Worm (Caenorhabditis elegans): ENCODE results near the gene lon-1.

Gene lon-1

DNA sequence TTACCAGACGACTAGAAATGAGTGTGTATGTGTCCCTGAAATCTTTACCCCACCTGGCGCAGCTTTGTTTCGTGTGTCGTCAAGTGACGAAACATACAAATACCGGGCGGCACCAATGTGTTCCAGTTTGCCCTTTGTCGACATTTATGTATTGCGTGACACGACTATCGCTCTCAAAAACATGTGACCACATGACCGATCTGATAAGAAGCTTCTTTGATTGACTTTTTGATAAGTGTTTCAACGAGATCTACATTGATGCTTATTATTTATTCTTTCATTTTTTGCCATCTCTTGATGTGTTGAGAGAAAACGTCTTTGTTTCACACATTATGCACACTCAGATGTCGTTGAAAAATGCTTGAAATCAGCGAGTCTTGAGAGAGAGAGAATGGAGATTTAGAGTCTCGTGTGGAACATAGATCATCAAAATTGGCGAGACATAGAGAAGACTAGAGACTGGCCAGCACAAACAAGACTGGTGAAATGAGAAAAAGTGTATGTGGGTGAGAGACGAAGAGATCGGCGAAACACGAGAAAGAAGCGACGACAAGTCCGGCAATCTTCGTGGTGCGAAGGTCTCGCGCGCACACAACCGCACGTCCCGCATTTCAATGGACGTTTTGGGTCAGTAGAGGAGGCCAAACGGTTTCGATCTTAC is 28.8 kb downstream of the lon-1 start (continued):
- no peak for TF ChIP-seq F33H1.4 (GFP tag; IDR thresholded peaks at IDR 0.05)
- peak; percentile 58 for TF ChIP-seq Y95B8A.8 (GFP tag; IDR thresholded peaks at IDR 0.05)
- TF ChIP-seq zfh-2 (GFP tag; conservative IDR thresholded peaks at IDR 0.05), result peak; percentile 72
- no peak for TF ChIP-seq bed-2 (GFP tag; IDR thresholded peaks at IDR 0.05)

DNA sequence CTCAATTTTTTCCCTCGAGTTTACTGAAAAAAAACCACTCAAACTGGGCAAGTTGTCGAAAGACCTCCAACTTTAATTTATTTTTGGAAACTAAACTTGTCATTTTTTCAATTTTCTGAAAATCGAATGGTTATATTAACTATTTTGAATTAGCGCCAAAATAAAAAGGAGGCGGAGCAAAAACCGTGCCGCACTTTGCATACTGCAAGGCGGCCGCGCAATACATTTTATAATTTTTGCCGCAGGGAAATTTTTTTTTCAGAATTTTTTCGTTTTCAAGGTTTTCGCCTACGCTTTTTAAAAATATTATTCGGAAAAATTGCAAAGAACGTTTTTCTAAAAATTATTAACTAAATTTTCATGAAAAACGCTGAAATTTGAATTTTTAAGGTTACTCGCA is 29.4 kb downstream of the lon-1 start:
- TF ChIP-seq pbrm-1 (GFP tag; IDR thresholded peaks at IDR 0.05) (0 out of 2 replicates have a peak, but pooled peaks have one; percentile 23), tbx-9 (tag; optimal IDR thresholded peaks at IDR 0.05; ENCODE audit: borderline replicate concordance) (no peak), attf-3 (GFP tag; conservative IDR thresholded peaks at IDR 0.05) (peak; percentile 54; the same call in 1 of the 2 replicates), unc-130 (GFP tag; optimal IDR thresholded peaks at IDR 0.05) (no peak), ceh-91 (GFP tag; IDR thresholded peaks at IDR 0.05) (peak; percentile 48; the same call in 1 of the 2 replicates), him-1 (tag; optimal IDR thresholded peaks at IDR 0.05) (peak; percentile 56), B0019.2 (GFP tag; conservative IDR thresholded peaks at IDR 0.05) (no peak), bed-2 (GFP tag; IDR thresholded peaks at IDR 0.05) (no peak), dpl-1 (GFP tag; optimal IDR thresholded peaks at IDR 0.05) (peak; percentile 64), lin-35 (GFP tag; optimal IDR thresholded peaks at IDR 0.05) (peak in 1 of 3 experiments; percentile 36), egrh-3 (GFP tag; IDR thresholded peaks at IDR 0.05) (no peak), xnd-1 (tag; optimal IDR thresholded peaks at IDR 0.05) (peak; percentile 6), snpc-3.4 (tag; optimal IDR thresholded peaks at IDR 0.05) (peak; percentile 5), lin-54 (GFP tag; optimal IDR thresholded peaks at IDR 0.05) (peak; percentile 82), snpc-1.3 (tag; optimal IDR thresholded peaks at IDR 0.05; ENCODE audit: insufficient read depth) (peak; percentile 35), nhr-179 (tag; optimal IDR thresholded peaks at IDR 0.05) (no peak), lsy-27 (tag; optimal IDR thresholded peaks at IDR 0.05; ENCODE audit: borderline replicate concordance, insufficient read depth) (no peak), mxl-1 (tag; optimal IDR thresholded peaks at IDR 0.05) (no peak), hmg-1.2 (GFP tag; IDR thresholded peaks at IDR 0.05) (0 out of 2 replicates have a peak, but pooled peaks have one; percentile 5), ceh-100 (GFP tag; IDR thresholded peaks at IDR 0.05) (peak; percentile 19; the same call in 1 of the 2 replicates), Y79H2A.3 (GFP tag; conservative IDR thresholded peaks at IDR 0.05) (0 out of 2 replicates have a peak, but pooled peaks have one; percentile 10), efl-1 (GFP tag; optimal IDR thresholded peaks at IDR 0.05) (peak; percentile 72), sea-2 (GFP tag; IDR thresholded peaks at IDR 0.05) (no peak), F33H1.4 (GFP tag; IDR thresholded peaks at IDR 0.05) (peak; percentile 55; the same call in 1 of the 2 replicates), madf-6 (GFP tag; IDR thresholded peaks at IDR 0.05) (peak; percentile 69; the same call in 1 of the 2 replicates), lsl-1 (GFP tag; optimal IDR thresholded peaks at IDR 0.05) (peak; percentile 41), egl-44 (GFP tag; IDR thresholded peaks at IDR 0.05) (no peak)

DNA sequence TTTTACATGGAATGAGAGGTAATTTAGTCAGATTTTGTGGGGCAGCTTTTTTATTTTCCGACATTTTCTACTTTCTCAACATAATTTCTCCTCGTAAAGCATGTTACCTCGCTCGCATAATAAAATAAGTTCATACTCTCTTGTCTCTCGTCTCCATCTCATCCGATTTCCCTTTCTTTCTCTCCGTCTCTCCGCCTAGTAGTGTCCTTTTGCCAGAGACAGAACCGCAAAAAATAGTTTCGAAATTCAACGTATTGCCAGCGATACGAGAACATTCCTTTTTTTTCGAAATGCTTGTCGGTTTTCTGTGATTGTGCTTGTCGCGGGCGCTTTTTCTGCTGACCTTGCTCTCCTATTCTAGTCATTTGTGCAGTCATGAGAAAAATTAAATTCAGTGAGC is 29.9 kb downstream of the lon-1 start:
- peak; percentile 8 for TF ChIP-seq F23B12.7 (tag; optimal IDR thresholded peaks at IDR 0.05; ENCODE audit: insufficient read depth)
- 0 out of 2 replicates have a peak, but pooled peaks have one; percentile 16 for TF ChIP-seq egl-44 (GFP tag; IDR thresholded peaks at IDR 0.05)
- no peak for TF ChIP-seq snpc-1.1 (tag; optimal IDR thresholded peaks at IDR 0.05; ENCODE audit: insufficient read depth)
- 0 out of 2 replicates have a peak, but pooled peaks have one; percentile 12 for TF ChIP-seq C06A6.2 (GFP tag; conservative IDR thresholded peaks at IDR 0.05)
- TF ChIP-seq Y53G8AR.9 (GFP tag; conservative IDR thresholded peaks at IDR 0.05), result no peak; the same call in 1 of the 2 replicates
- no peak for TF ChIP-seq let-526 (GFP tag; IDR thresholded peaks at IDR 0.05)
- no peak for TF ChIP-seq C17E4.6 (GFP tag; IDR thresholded peaks at IDR 0.05)
- peak; percentile 12 for TF ChIP-seq tbp1 (GFP tag; optimal IDR thresholded peaks at IDR 0.05)
- no peak for TF ChIP-seq mxl-1 (tag; optimal IDR thresholded peaks at IDR 0.05)
- peak; percentile 25 for TF ChIP-seq ets-4 (GFP tag; optimal IDR thresholded peaks at IDR 0.05)
- peak; percentile 23 for TF ChIP-seq lin-40 (tag; optimal IDR thresholded peaks at IDR 0.05)
- no peak for TF ChIP-seq dpl-1 (GFP tag; optimal IDR thresholded peaks at IDR 0.05)
- peak; percentile 32 for TF ChIP-seq nhr-80 (tag; optimal IDR thresholded peaks at IDR 0.05)
- TF ChIP-seq ceh-100 (GFP tag; IDR thresholded peaks at IDR 0.05), result no peak
- TF ChIP-seq let-607 (tag; optimal IDR thresholded peaks at IDR 0.05), result peak in 1 of 2 experiments; percentile 12
- peak; percentile 15 for TF ChIP-seq unc-62 (GFP tag; optimal IDR thresholded peaks at IDR 0.05)
- no peak for TF ChIP-seq snpc-4 (GFP tag; optimal IDR thresholded peaks at IDR 0.05)
- peak in 1 of 4 experiments; percentile 18 for TF ChIP-seq snpc-4 (tag; optimal IDR thresholded peaks at IDR 0.05)

Measured in whole organism, young adult.